Fruit fly (Drosophila melanogaster) whole organism, embryonic: ENCODE measurements around the gene RanGAP.

Source experiments
- Abd-B ChIP-seq: fragments of 200-800 bp; sonication (Bioruptor generic); optimal IDR thresholded peaks from 2 replicates; lab custom pipeline; 2018; ENCODE audit warnings: missing biosample characterization, mild to moderate bottlenecking, missing genetic modification characterization, moderate library complexity
- Aef1 ChIP-seq: fragments of 200-800 bp; sonication (Bioruptor generic); IDR thresholded peaks from 3 replicates; pipeline ENCODE4 v1.3.6; 2022; ENCODE audit warnings: missing biosample characterization, missing genetic modification characterization
- Bteb2 ChIP-seq: fragments of 200-800 bp; sonication (Bioruptor generic); optimal IDR thresholded peaks from 2 replicates; lab custom pipeline; 2016; ENCODE audit warnings: missing biosample characterization, missing genetic modification characterization
- CG1024 ChIP-seq: fragments of 200-800 bp; sonication (Bioruptor generic); IDR thresholded peaks from 2 replicates; pipeline ENCODE4 v1.3.6; 2022; ENCODE audit warnings: missing biosample characterization, missing genetic modification characterization
- CG10366 ChIP-seq: fragments of 200-800 bp; sonication (Bioruptor generic); IDR thresholded peaks from 2 replicates; pipeline ENCODE4 v1.3.6; 2022; ENCODE audit warnings: missing biosample characterization, missing genetic modification characterization
- CG11723 ChIP-seq: fragments of 200-800 bp; sonication (Bioruptor generic); optimal IDR thresholded peaks from 2 replicates; lab custom pipeline; 2017; ENCODE audit warnings: missing biosample characterization, mild to moderate bottlenecking, missing genetic modification characterization
- CG12659 ChIP-seq: fragments of 200-800 bp; sonication (Bioruptor generic); optimal IDR thresholded peaks from 3 replicates; lab custom pipeline; 2017; ENCODE audit warnings: mild to moderate bottlenecking, missing biosample characterization, missing genetic modification reagents, missing genetic modification characterization
- CG15269 ChIP-seq: fragments of 200-800 bp; sonication (Bioruptor generic); optimal IDR thresholded peaks from 2 replicates; lab custom pipeline; 2018; ENCODE audit warnings: missing biosample characterization, mild to moderate bottlenecking, missing genetic modification characterization, moderate library complexity
- CG1602 ChIP-seq: fragments of 200-800 bp; sonication (Bioruptor generic); optimal IDR thresholded peaks from 3 replicates; lab custom pipeline; 2016; ENCODE audit warnings: missing biosample characterization, missing genetic modification characterization
- CG1647 ChIP-seq: fragments of 200-800 bp; sonication (Bioruptor generic); optimal IDR thresholded peaks from 3 replicates; lab custom pipeline; 2016; ENCODE audit warnings: missing biosample characterization, missing genetic modification characterization
- CG18764 ChIP-seq: fragments of 200-800 bp; sonication (Bioruptor generic); optimal IDR thresholded peaks from 3 replicates; lab custom pipeline; 2016; ENCODE audit warnings: missing biosample characterization, missing genetic modification characterization
- CG33213 ChIP-seq: fragments of 200-800 bp; sonication (Bioruptor generic); optimal IDR thresholded peaks from 3 replicates; lab custom pipeline; 2016; ENCODE audit warnings: missing biosample characterization, missing genetic modification characterization
- CG4360 ChIP-seq: fragments of 200-800 bp; sonication (Bioruptor generic); IDR thresholded peaks from 2 replicates; pipeline ENCODE4 v1.3.6; 2022; ENCODE audit warnings: missing biosample characterization, missing genetic modification characterization
- CG4617 ChIP-seq: fragments of 200-800 bp; sonication (Bioruptor generic); optimal IDR thresholded peaks from 3 replicates; lab custom pipeline; 2016; ENCODE audit warnings: missing biosample characterization, missing genetic modification characterization, borderline replicate concordance
- CG6654 ChIP-seq: fragments of 200-800 bp; sonication (Bioruptor generic); optimal IDR thresholded peaks from 2 replicates; lab custom pipeline; 2017; ENCODE audit warnings: missing biosample characterization, mild to moderate bottlenecking, missing genetic modification characterization
- CG6813 ChIP-seq: fragments of 200-800 bp; sonication (Bioruptor generic); optimal IDR thresholded peaks from 2 replicates; lab custom pipeline; 2017; ENCODE audit warnings: missing biosample characterization, missing genetic modification characterization, mild to moderate bottlenecking, moderate library complexity, missing genetic modification reagents
- CG7271 ChIP-seq: fragments of 200-800 bp; sonication (Bioruptor generic); optimal IDR thresholded peaks from 2 replicates; lab custom pipeline; 2018; ENCODE audit warnings: missing biosample characterization, mild to moderate bottlenecking, missing genetic modification characterization, moderate library complexity
- CoRest ChIP-seq: fragments of 200-800 bp; sonication (Bioruptor generic); optimal IDR thresholded peaks from 3 replicates; lab custom pipeline; 2018; ENCODE audit warnings: missing biosample characterization, mild to moderate bottlenecking, missing genetic modification characterization, moderate library complexity
- Deaf1 ChIP-seq: fragments of 200-800 bp; optimal IDR thresholded peaks from 3 replicates; lab custom pipeline; 2019; ENCODE audit warnings: missing biosample characterization, mild to moderate bottlenecking, missing genetic modification characterization, moderate library complexity
- Dip3 ChIP-seq: fragments of 200-800 bp; sonication (Bioruptor generic); optimal IDR thresholded peaks from 3 replicates; lab custom pipeline; 2016; ENCODE audit warnings: missing biosample characterization, missing genetic modification characterization
- Dll ChIP-seq: fragments of 200-800 bp; sonication (Bioruptor generic); IDR thresholded peaks from 4 replicates; pipeline ENCODE4 v1.3.6; 2022; ENCODE audit warnings: missing biosample characterization, missing genetic modification characterization; ENCODE audit not compliant: partially characterized antibody
- Dp ChIP-seq: fragments of 200-800 bp; sonication (Bioruptor generic); optimal IDR thresholded peaks from 2 replicates; lab custom pipeline; 2018; ENCODE audit warnings: missing biosample characterization, mild to moderate bottlenecking, missing genetic modification characterization, moderate library complexity
- Eip74EF ChIP-seq, 2 experiments: fragments of 200-800 bp in 1 of 2; fragments of >200 bp in 1 of 2; sonication (Bioruptor generic) in 1 of 2; optimal IDR thresholded peaks; 2 replicates each; lab custom pipeline; 2017 to 2019; ENCODE audit warnings: missing biosample characterization in 2 of 2, missing genetic modification characterization in 2 of 2, mild to moderate bottlenecking in 1 of 2, moderate library complexity in 1 of 2
- Ets97D ChIP-seq: fragments of 200-800 bp; sonication (Bioruptor generic); optimal IDR thresholded peaks from 3 replicates; lab custom pipeline; 2016; ENCODE audit warnings: missing biosample characterization, missing genetic modification characterization
- Gug ChIP-seq: fragments of 200-800 bp; sonication (Bioruptor generic); IDR thresholded peaks from 4 replicates; pipeline ENCODE4 v1.3.6; 2022; ENCODE audit warnings: missing biosample characterization, missing genetic modification characterization
- Hmr ChIP-seq: fragments of 200-800 bp; sonication (Bioruptor generic); optimal IDR thresholded peaks from 3 replicates; lab custom pipeline; 2017; ENCODE audit warnings: mild to moderate bottlenecking, missing biosample characterization, missing genetic modification reagents, missing genetic modification characterization
- Sox100B ChIP-seq: fragments of 200-800 bp; sonication (Bioruptor generic); optimal IDR thresholded peaks from 3 replicates; lab custom pipeline; 2018; ENCODE audit warnings: missing biosample characterization, mild to moderate bottlenecking, missing genetic modification characterization
- Spps ChIP-seq: fragments of 200-800 bp; sonication (Bioruptor generic); optimal IDR thresholded peaks from 2 replicates; lab custom pipeline; 2018; ENCODE audit warnings: missing biosample characterization, mild to moderate bottlenecking, missing genetic modification characterization
- Tbp ChIP-seq: fragments of >200 bp; optimal IDR thresholded peaks from 2 replicates; lab custom pipeline; 2018; ENCODE audit warnings: missing biosample characterization, missing genetic modification characterization
- ara ChIP-seq: fragments of 200-800 bp; sonication (Bioruptor generic); IDR thresholded peaks from 2 replicates; pipeline ENCODE4 v1.3.6; 2022; ENCODE audit warnings: missing biosample characterization, missing genetic modification characterization
- az2 ChIP-seq: fragments of 200-800 bp; sonication (Bioruptor generic); optimal IDR thresholded peaks from 3 replicates; lab custom pipeline; 2016; ENCODE audit warnings: missing biosample characterization, missing genetic modification characterization
- cad ChIP-seq: fragments of >200 bp; optimal IDR thresholded peaks from 2 replicates; lab custom pipeline; 2017; ENCODE audit warnings: missing biosample characterization, missing genetic modification characterization
- cg ChIP-seq: fragments of 200-800 bp; sonication (Bioruptor generic); optimal IDR thresholded peaks from 3 replicates; lab custom pipeline; 2019; ENCODE audit warnings: missing biosample characterization, mild to moderate bottlenecking, missing genetic modification characterization, moderate library complexity
- chm ChIP-seq: fragments of 200-800 bp; sonication (Bioruptor generic); IDR thresholded peaks from 2 replicates; pipeline ENCODE4 v1.3.6; 2022; ENCODE audit warnings: missing biosample characterization, missing genetic modification characterization
- ci ChIP-seq: fragments of 200-800 bp; sonication (Bioruptor generic); IDR thresholded peaks from 3 replicates; pipeline ENCODE4 v1.3.6; 2022; ENCODE audit warnings: missing biosample characterization, missing genetic modification characterization
- cwo ChIP-seq: fragments of 200-800 bp; sonication (Bioruptor generic); optimal IDR thresholded peaks from 3 replicates; lab custom pipeline; 2017; ENCODE audit warnings: missing biosample characterization, missing genetic modification characterization, mild to moderate bottlenecking, moderate library complexity, missing genetic modification reagents
- emc ChIP-seq: fragments of 200-800 bp; sonication (Bioruptor generic); optimal IDR thresholded peaks from 2 replicates; lab custom pipeline; 2016; ENCODE audit warnings: missing biosample characterization, missing genetic modification characterization
- gcm ChIP-seq: fragments of 200-800 bp; sonication (Bioruptor generic); optimal IDR thresholded peaks from 2 replicates; lab custom pipeline; 2019; ENCODE audit warnings: missing biosample characterization, mild to moderate bottlenecking, missing genetic modification characterization, moderate library complexity
- gsb-n ChIP-seq: fragments of 200-800 bp; sonication (Bioruptor generic); optimal IDR thresholded peaks from 3 replicates; lab custom pipeline; 2018; ENCODE audit warnings: missing biosample characterization, mild to moderate bottlenecking, missing genetic modification characterization
- kni ChIP-seq: fragments of 200-800 bp; sonication (Bioruptor generic); optimal IDR thresholded peaks from 3 replicates; lab custom pipeline; 2017; ENCODE audit warnings: mild to moderate bottlenecking, missing biosample characterization, missing genetic modification reagents, missing genetic modification characterization
- lmd ChIP-seq: fragments of 200-800 bp; sonication (Bioruptor generic); IDR thresholded peaks from 2 replicates; pipeline ENCODE4 v1.3.6; 2022; ENCODE audit warnings: missing biosample characterization, missing genetic modification characterization
- otp ChIP-seq: fragments of 200-800 bp; sonication (Bioruptor generic); IDR thresholded peaks from 3 replicates; pipeline ENCODE4, ENCODE4 v1.3.6; 2022; ENCODE audit warnings: missing biosample characterization, missing genetic modification characterization
- pum ChIP-seq: fragments of 200-800 bp; sonication (Bioruptor generic); optimal IDR thresholded peaks from 2 replicates; lab custom pipeline; 2016; ENCODE audit warnings: missing biosample characterization, missing genetic modification characterization
- sim ChIP-seq: fragments of 200-800 bp; sonication (Bioruptor generic); IDR thresholded peaks from 2 replicates; pipeline ENCODE4 v1.3.6; 2022; ENCODE audit warnings: missing biosample characterization, missing genetic modification characterization
- tap ChIP-seq: fragments of 200-800 bp; optimal IDR thresholded peaks from 3 replicates; lab custom pipeline; 2019; ENCODE audit warnings: missing biosample characterization, mild to moderate bottlenecking, missing genetic modification characterization, moderate library complexity
- tll ChIP-seq, 2 experiments: fragments of 200-800 bp in 1 of 2; fragments of >200 bp in 1 of 2; sonication (Bioruptor generic) in 1 of 2; optimal IDR thresholded peaks; 2 replicates each; lab custom pipeline; 2017 to 2019; ENCODE audit warnings: missing biosample characterization in 2 of 2, missing genetic modification characterization in 2 of 2, mild to moderate bottlenecking in 1 of 2, moderate library complexity in 1 of 2
- ttk ChIP-seq: fragments of 200-800 bp; sonication (Bioruptor generic); IDR thresholded peaks from 2 replicates; pipeline ENCODE4 v2.1.2; 2022; ENCODE audit warnings: missing biosample characterization, missing genetic modification characterization
- unc-4 ChIP-seq: fragments of 200-800 bp; sonication (Bioruptor generic); IDR thresholded peaks from 2 replicates; pipeline ENCODE4 v1.3.6; 2022; ENCODE audit warnings: missing biosample characterization, missing genetic modification characterization; ENCODE audit not compliant: partially characterized antibody
- wor ChIP-seq: fragments of 200-800 bp; sonication (Bioruptor generic); IDR thresholded peaks from 2 replicates; pipeline ENCODE4 v1.3.6; 2022; ENCODE audit warnings: missing biosample characterization, missing genetic modification characterization

RanGAP gene

dm6 chr2L:19423467-19424122 lies 18.2 kb upstream of the RanGAP start, which contains the start of the genes Alp12 and CG13085 (continued):
- peak; percentile 99 for TF ChIP-seq CG15269 (tag; lab: Kevin White, UChicago)
- no peak for TF ChIP-seq Tbp (GFP tag; lab: Kevin White, UChicago)
- peak; percentile 75 for TF ChIP-seq sim (GFP tag; lab: Robert Waterston, UW)
- TF ChIP-seq wor (GFP tag; lab: Robert Waterston, UW) = peak; percentile 98
- TF ChIP-seq CG10366 = peak; percentile 94
- peak; percentile 85 for TF ChIP-seq CG4617 (GFP tag; lab: Kevin White, UChicago)
- peak; percentile 89 for TF ChIP-seq Dip3 (GFP tag; lab: Kevin White, UChicago)
- TF ChIP-seq cg (GFP tag; lab: Kevin White, UChicago) = peak; percentile 5
- peak; percentile 91 for TF ChIP-seq Gug
- TF ChIP-seq Dp (GFP tag; lab: Kevin White, UChicago) = peak; percentile 31
- no peak for TF ChIP-seq cad (GFP tag; lab: Kevin White, UChicago)
- TF ChIP-seq CG11723 (GFP tag; lab: Kevin White, UChicago) = peak; percentile 96
- TF ChIP-seq otp (GFP tag; lab: Robert Waterston, UW) = peak; percentile 90
- peak; percentile 79 for TF ChIP-seq Ets97D (GFP tag; lab: Kevin White, UChicago)
- TF ChIP-seq cwo (GFP tag; lab: Kevin White, UChicago) = peak; percentile 97
- TF ChIP-seq gsb-n (tag; lab: Kevin White, UChicago) = peak; percentile 96
- peak; percentile 89 for TF ChIP-seq Deaf1 (tag; lab: Kevin White, UChicago)
- TF ChIP-seq tap (tag; lab: Kevin White, UChicago) = peak; percentile 98
- TF ChIP-seq CG33213 (GFP tag; lab: Kevin White, UChicago) = peak; percentile 88
- peak in 1 of 2 experiments; percentile 37 for TF ChIP-seq tll (GFP tag; optimal IDR thresholded peaks at IDR 0.05; lab: Kevin White, UChicago)
- peak; percentile 93 for TF ChIP-seq Spps (tag; lab: Kevin White, UChicago)
- peak; percentile 94 for TF ChIP-seq pum
- peak; percentile 97 for TF ChIP-seq CG1602 (GFP tag; lab: Kevin White, UChicago)
- TF ChIP-seq kni = peak; percentile 97
- peak; percentile 99 for TF ChIP-seq gcm (GFP tag; lab: Kevin White, UChicago)
- TF ChIP-seq Abd-B (GFP tag; lab: Kevin White, UChicago) = peak; percentile 94
- TF ChIP-seq ara = peak; percentile 95
- peak; percentile 93 for TF ChIP-seq ci (GFP tag; lab: Robert Waterston, UW)
- TF ChIP-seq chm (GFP tag; lab: Robert Waterston, UW) = peak; percentile 85; the same call in 1 of the 2 replicates
- TF ChIP-seq CG18764 (GFP tag; lab: Kevin White, UChicago) = peak; percentile 95
- TF ChIP-seq CG6654 = peak; percentile 91
- peak; percentile 100 for TF ChIP-seq CG12659 (GFP tag; lab: Kevin White, UChicago)
- peak; percentile 99 for TF ChIP-seq CoRest
- TF ChIP-seq Sox100B (GFP tag; lab: Kevin White, UChicago) = peak; percentile 100
- TF ChIP-seq emc (GFP tag; lab: Kevin White, UChicago) = peak; percentile 86
- peak; percentile 44; the same call in 1 of the 2 replicates for TF ChIP-seq unc-4 (GFP tag; lab: Robert Waterston, UW)
- peak; percentile 94 for TF ChIP-seq ttk (GFP tag; lab: Robert Waterston, UW)
- peak in 1 of 2 experiments; percentile 98 for TF ChIP-seq Eip74EF (GFP tag; optimal IDR thresholded peaks at IDR 0.05; lab: Kevin White, UChicago)
- peak; percentile 98 for TF ChIP-seq az2 (GFP tag; lab: Kevin White, UChicago)
- peak; percentile 96 for TF ChIP-seq Bteb2
- TF ChIP-seq CG1024 (GFP tag; lab: Robert Waterston, UW) = peak; percentile 81
- TF ChIP-seq CG1647 (GFP tag; lab: Kevin White, UChicago) = peak; percentile 93
- TF ChIP-seq CG6813 (GFP tag; lab: Kevin White, UChicago) = peak; percentile 97
- TF ChIP-seq lmd (GFP tag; lab: Robert Waterston, UW) = peak; percentile 98
- peak; percentile 66 for TF ChIP-seq CG7271
- TF ChIP-seq Dll (GFP tag; lab: Robert Waterston, UW) = no peak; the same call in 3 of the 4 replicates
- peak; percentile 93 for TF ChIP-seq Aef1
- peak; percentile 99 for TF ChIP-seq Hmr (GFP tag; lab: Kevin White, UChicago)
- TF ChIP-seq CG4360 (GFP tag; lab: Robert Waterston, UW) = peak; percentile 60
